In genomic region chr2L:6673211-6674012, dm6 we compare ENCODE assay signal across 1 fruit fly cellular context.
TF ChIP-seq lines count a peak whose summit lies in the region.

Gene Spn27A, minus strand, starts transcription at chr2L:6673347.

TF ChIP-seq in whole organism, embryonic, 481 proteins besides CTCF, POLR2A, EP300 and RAD21 (continued from another document and continues in another):
- TF ChIP-seq Chrac-16 (GFP tag; optimal IDR thresholded peaks at IDR 0.05; lab: Kevin White, UChicago) (peak; percentile 34), Sox102F (GFP tag; optimal IDR thresholded peaks at IDR 0.05; lab: Kevin White, UChicago) (no peak), Six4 (GFP tag; optimal IDR thresholded peaks at IDR 0.05; lab: Kevin White, UChicago) (peak; percentile 25), Doc3 (GFP tag; IDR thresholded peaks at IDR 0.05; lab: Robert Waterston, UW; ENCODE audit: partially characterized antibody) (no peak), fd102C (GFP tag; optimal IDR thresholded peaks at IDR 0.05; lab: Kevin White, UChicago) (no peak), ato (GFP tag; IDR thresholded peaks at IDR 0.05; lab: Robert Waterston, UW; ENCODE audit: partially characterized antibody) (no peak), exex (tag; optimal IDR thresholded peaks at IDR 0.05; lab: Kevin White, UChicago) (peak; percentile 29), lbe (GFP tag; optimal IDR thresholded peaks at IDR 0.05; lab: Kevin White, UChicago) (peak; percentile 31), pb (GFP tag; optimal IDR thresholded peaks at IDR 0.05; lab: Kevin White, UChicago) (peak; percentile 32), Eip74EF (GFP tag; optimal IDR thresholded peaks at IDR 0.05; lab: Kevin White, UChicago) (peak in 1 of 2 experiments; percentile 53), pita (GFP tag; optimal IDR thresholded peaks at IDR 0.05; lab: Kevin White, UChicago) (no peak), hbn (GFP tag; IDR thresholded peaks at IDR 0.05; lab: Robert Waterston, UW; ENCODE audit: partially characterized antibody) (peak; percentile 26), CG10147 (GFP tag; optimal IDR thresholded peaks at IDR 0.05; lab: Kevin White, UChicago) (peak; percentile 30), Trl (optimal IDR thresholded peaks at IDR 0.05; lab: Kevin White, UChicago) (peak; percentile 50 to 60), Trl (GFP tag; optimal IDR thresholded peaks at IDR 0.05; lab: Kevin White, UChicago) (peak; percentile 43), CG11247 (GFP tag; IDR thresholded peaks at IDR 0.05; lab: Robert Waterston, UW) (0 out of 2 replicates have a peak, but pooled peaks have one; percentile 21), ara (GFP tag; IDR thresholded peaks at IDR 0.05; lab: Robert Waterston, UW) (peak; percentile 8; the same call in 1 of the 2 replicates), CG7372 (GFP tag; IDR thresholded peaks at IDR 0.05; lab: Robert Waterston, UW) (no peak), repo (GFP tag; optimal IDR thresholded peaks at IDR 0.05; lab: Kevin White, UChicago) (peak; percentile 1), CG4328 (GFP tag; optimal IDR thresholded peaks at IDR 0.05; lab: Kevin White, UChicago) (peak; percentile 36), CG10366 (GFP tag; IDR thresholded peaks at IDR 0.05; lab: Robert Waterston, UW) (peak; percentile 49; the same call in 1 of the 2 replicates), CG10209 (GFP tag; optimal IDR thresholded peaks at IDR 0.05; lab: Kevin White, UChicago) (peak; percentile 56), az2 (GFP tag; optimal IDR thresholded peaks at IDR 0.05; lab: Kevin White, UChicago) (peak; percentile 70), Sox100B (GFP tag; optimal IDR thresholded peaks at IDR 0.05; lab: Kevin White, UChicago) (peak; percentile 59), Sry-β (GFP tag; optimal IDR thresholded peaks at IDR 0.05; lab: Kevin White, UChicago) (peak; percentile 54), CG10462 (GFP tag; optimal IDR thresholded peaks at IDR 0.05; lab: Kevin White, UChicago) (peak; percentile 15), CG10274 (GFP tag; optimal IDR thresholded peaks at IDR 0.05; lab: Kevin White, UChicago) (no peak), ems (GFP tag; optimal IDR thresholded peaks at IDR 0.05; lab: Kevin White, UChicago) (peak; percentile 27), Doc2 (GFP tag; IDR thresholded peaks at IDR 0.05; lab: Robert Waterston, UW) (no peak), CG2889 (GFP tag; IDR thresholded peaks at IDR 0.05; lab: Robert Waterston, UW) (no peak), CG16813 (GFP tag; IDR thresholded peaks at IDR 0.05; lab: Robert Waterston, UW; ENCODE audit: partially characterized antibody) (no peak), CG2712 (tag; optimal IDR thresholded peaks at IDR 0.05; lab: Kevin White, UChicago) (peak; percentile 74), CG16779 (GFP tag; IDR thresholded peaks at IDR 0.05; lab: Robert Waterston, UW) (no peak), sr (GFP tag; IDR thresholded peaks at IDR 0.05; lab: Robert Waterston, UW) (no peak), cad (GFP tag; optimal IDR thresholded peaks at IDR 0.05; lab: Kevin White, UChicago) (no peak), zfh2 (GFP tag; optimal IDR thresholded peaks at IDR 0.05; lab: Kevin White, UChicago) (peak; percentile 62), bbx (GFP tag; IDR thresholded peaks at IDR 0.05; lab: Robert Waterston, UW; ENCODE audit: partially characterized antibody) (0 out of 2 replicates have a peak, but pooled peaks have one; percentile 25), fd64A (GFP tag; optimal IDR thresholded peaks at IDR 0.05; lab: Kevin White, UChicago) (no peak), CG17612 (GFP tag; IDR thresholded peaks at IDR 0.05; lab: Robert Waterston, UW) (no peak), cato (GFP tag; optimal IDR thresholded peaks at IDR 0.05; lab: Kevin White, UChicago; ENCODE audit: borderline replicate concordance) (no peak), CG15269 (tag; optimal IDR thresholded peaks at IDR 0.05; lab: Kevin White, UChicago) (peak; percentile 79), ash1 (GFP tag; optimal IDR thresholded peaks at IDR 0.05; lab: Kevin White, UChicago) (no peak), cwo (GFP tag; optimal IDR thresholded peaks at IDR 0.05; lab: Kevin White, UChicago) (peak; percentile 9), CG10431 (GFP tag; optimal IDR thresholded peaks at IDR 0.05; lab: Kevin White, UChicago) (no peak), CG8290 (GFP tag; optimal IDR thresholded peaks at IDR 0.05; lab: Kevin White, UChicago) (peak; percentile 34), CG8290 (tag; optimal IDR thresholded peaks at IDR 0.05; lab: Kevin White, UChicago) (peak in 1 of 2 experiments; percentile 55), Bgb (GFP tag; IDR thresholded peaks at IDR 0.05; lab: Robert Waterston, UW; ENCODE audit: partially characterized antibody) (peak; percentile 30; the same call in 1 of the 2 replicates), eyg (GFP tag; optimal IDR thresholded peaks at IDR 0.05; lab: Kevin White, UChicago) (peak; percentile 1), CG15073 (GFP tag; optimal IDR thresholded peaks at IDR 0.05; lab: Kevin White, UChicago) (no peak), mam (GFP tag; optimal IDR thresholded peaks at IDR 0.05; lab: Kevin White, UChicago) (peak; percentile 71), BtbVII (GFP tag; optimal IDR thresholded peaks at IDR 0.05; lab: Kevin White, UChicago) (peak; percentile 64), croc (GFP tag; conservative IDR thresholded peaks at IDR 0.05; lab: Robert Waterston, UW) (no peak), D19A (tag; optimal IDR thresholded peaks at IDR 0.05; lab: Kevin White, UChicago) (no peak), cg (GFP tag; optimal IDR thresholded peaks at IDR 0.05; lab: Kevin White, UChicago) (no peak), gfzf (GFP tag; optimal IDR thresholded peaks at IDR 0.05; lab: Kevin White, UChicago) (peak; percentile 57), CG9797 (GFP tag; optimal IDR thresholded peaks at IDR 0.05; lab: Kevin White, UChicago) (peak; percentile 63), HLHmδ (GFP tag; optimal IDR thresholded peaks at IDR 0.05; lab: Kevin White, UChicago) (no peak), vfl (GFP tag; optimal IDR thresholded peaks at IDR 0.05; lab: Kevin White, UChicago) (peak; percentile 6), CG2129 (GFP tag; IDR thresholded peaks at IDR 0.05; lab: Robert Waterston, UW; ENCODE audit: partially characterized antibody) (no peak), CG33557 (GFP tag; optimal IDR thresholded peaks at IDR 0.05; lab: Kevin White, UChicago) (peak; percentile 29), CG8388 (GFP tag; optimal IDR thresholded peaks at IDR 0.05; lab: Kevin White, UChicago) (peak; percentile 49), Adf1 (GFP tag; IDR thresholded peaks at IDR 0.05; lab: Robert Waterston, UW) (peak; percentile 93), chif (GFP tag; optimal IDR thresholded peaks at IDR 0.05; lab: Kevin White, UChicago) (peak in 1 of 2 experiments; percentile 56), fd3F (GFP tag; optimal IDR thresholded peaks at IDR 0.05; lab: Kevin White, UChicago) (peak; percentile 27), zf30C (GFP tag; optimal IDR thresholded peaks at IDR 0.05; lab: Kevin White, UChicago) (peak; percentile 6), CG11093 (GFP tag; IDR thresholded peaks at IDR 0.05; lab: Robert Waterston, UW) (no peak), CG2120 (GFP tag; optimal IDR thresholded peaks at IDR 0.05; lab: Kevin White, UChicago) (peak; percentile 76), bigmax (GFP tag; optimal IDR thresholded peaks at IDR 0.05; lab: Kevin White, UChicago) (peak; percentile 34), Xbp1 (GFP tag; optimal IDR thresholded peaks at IDR 0.05; lab: Kevin White, UChicago) (peak; percentile 64), da (GFP tag; optimal IDR thresholded peaks at IDR 0.05; lab: Kevin White, UChicago) (no peak), fru (optimal IDR thresholded peaks at IDR 0.05; lab: Kevin White, UChicago) (no peak), Optix (GFP tag; IDR thresholded peaks at IDR 0.05; lab: Robert Waterston, UW) (no peak; the same call in 2 of the 3 replicates), PHDP (tag; optimal IDR thresholded peaks at IDR 0.05; lab: Kevin White, UChicago) (peak; percentile 37), CG14050 (GFP tag; IDR thresholded peaks at IDR 0.05; lab: Robert Waterston, UW) (peak; percentile 19; the same call in 2 of the 3 replicates), CHES-1-like (GFP tag; optimal IDR thresholded peaks at IDR 0.05; lab: Kevin White, UChicago) (peak; percentile 59), Dad (GFP tag; optimal IDR thresholded peaks at IDR 0.05; lab: Kevin White, UChicago) (peak; percentile 54), CG7271 (tag; optimal IDR thresholded peaks at IDR 0.05; lab: Kevin White, UChicago) (no peak), CG7928 (GFP tag; optimal IDR thresholded peaks at IDR 0.05; lab: Kevin White, UChicago) (peak; percentile 24), Dip2 (GFP tag; IDR thresholded peaks at IDR 0.05; lab: Robert Waterston, UW) (no peak), Sin3A (optimal IDR thresholded peaks at IDR 0.05; lab: Kevin White, UChicago) (peak; percentile 25), Aef1 (GFP tag; IDR thresholded peaks at IDR 0.05; lab: Robert Waterston, UW) (peak; percentile 35; the same call in 1 of the 3 replicates), Hmx (GFP tag; optimal IDR thresholded peaks at IDR 0.05; lab: Kevin White, UChicago) (no peak), en (GFP tag; optimal IDR thresholded peaks at IDR 0.05; lab: Kevin White, UChicago) (peak; percentile 19), Pdp1 (GFP tag; optimal IDR thresholded peaks at IDR 0.05; lab: Kevin White, UChicago) (peak; percentile 59 to 99), phol (tag; optimal IDR thresholded peaks at IDR 0.05; lab: Kevin White, UChicago) (peak; percentile 78), CG6813 (GFP tag; optimal IDR thresholded peaks at IDR 0.05; lab: Kevin White, UChicago) (peak; percentile 25), twi (tag; optimal IDR thresholded peaks at IDR 0.05; lab: Kevin White, UChicago) (peak; percentile 42), CG11085 (GFP tag; IDR thresholded peaks at IDR 0.05; lab: Robert Waterston, UW) (no peak), CG5953 (GFP tag; IDR thresholded peaks at IDR 0.05; lab: Robert Waterston, UW) (no peak), CG3407 (GFP tag; optimal IDR thresholded peaks at IDR 0.05; lab: Kevin White, UChicago) (no peak), Asciz (GFP tag; optimal IDR thresholded peaks at IDR 0.05; lab: Kevin White, UChicago) (peak; percentile 64), CG4854 (GFP tag; optimal IDR thresholded peaks at IDR 0.05; lab: Kevin White, UChicago) (peak; percentile 35), CG17186 (GFP tag; optimal IDR thresholded peaks at IDR 0.05; lab: Kevin White, UChicago) (peak; percentile 3), kah (GFP tag; optimal IDR thresholded peaks at IDR 0.05; lab: Kevin White, UChicago) (peak; percentile 8), inv (GFP tag; IDR thresholded peaks at IDR 0.05; lab: Robert Waterston, UW; ENCODE audit: partially characterized antibody) (no peak), CG11560 (tag; IDR thresholded peaks at IDR 0.05; lab: Robert Waterston, UW) (no peak), chinmo (GFP tag; IDR thresholded peaks at IDR 0.05; lab: Robert Waterston, UW; ENCODE audit: partially characterized antibody) (peak; percentile 80; the same call in 3 of the 4 replicates), gem (tag; optimal IDR thresholded peaks at IDR 0.05; lab: Kevin White, UChicago) (peak; percentile 73), ham (GFP tag; IDR thresholded peaks at IDR 0.05; lab: Robert Waterston, UW) (no peak), z (GFP tag; IDR thresholded peaks at IDR 0.05; lab: Robert Waterston, UW) (no peak; the same call in 2 of the 3 replicates), Dip3 (GFP tag; optimal IDR thresholded peaks at IDR 0.05; lab: Kevin White, UChicago) (peak; percentile 59), Ptx1 (GFP tag; IDR thresholded peaks at IDR 0.05; lab: Robert Waterston, UW) (no peak; the same call in 1 of the 2 replicates), Hr78 (GFP tag; optimal IDR thresholded peaks at IDR 0.05; lab: Kevin White, UChicago) (no peak), sqz (GFP tag; optimal IDR thresholded peaks at IDR 0.05; lab: Kevin White, UChicago) (peak; percentile 78), Hr3 (GFP tag; optimal IDR thresholded peaks at IDR 0.05; lab: Kevin White, UChicago) (peak; percentile 38), gsb-n (tag; optimal IDR thresholded peaks at IDR 0.05; lab: Kevin White, UChicago) (peak; percentile 59), unpg (GFP tag; optimal IDR thresholded peaks at IDR 0.05; lab: Kevin White, UChicago) (peak; percentile 61), CG4707 (GFP tag; optimal IDR thresholded peaks at IDR 0.05; lab: Kevin White, UChicago) (no peak), fd96Cb (tag; optimal IDR thresholded peaks at IDR 0.05; lab: Kevin White, UChicago) (peak; percentile 59), Ssrp (tag; optimal IDR thresholded peaks at IDR 0.05; lab: Kevin White, UChicago) (peak; percentile 64), CG34376 (GFP tag; optimal IDR thresholded peaks at IDR 0.05; lab: Kevin White, UChicago) (peak; percentile 29), MTF-1 (GFP tag; optimal IDR thresholded peaks at IDR 0.05; lab: Kevin White, UChicago; ENCODE audit: borderline replicate concordance) (no peak), odd (GFP tag; optimal IDR thresholded peaks at IDR 0.05; lab: Kevin White, UChicago) (peak; percentile 28), bsh (GFP tag; optimal IDR thresholded peaks at IDR 0.05; lab: Kevin White, UChicago) (peak; percentile 18 to 68), Atf-2 (GFP tag; optimal IDR thresholded peaks at IDR 0.05; lab: Kevin White, UChicago) (peak; percentile 32), CG12219 (GFP tag; optimal IDR thresholded peaks at IDR 0.05; lab: Kevin White, UChicago) (no peak), tin (GFP tag; optimal IDR thresholded peaks at IDR 0.05; lab: Kevin White, UChicago) (peak; percentile 48), CG10267 (tag; optimal IDR thresholded peaks at IDR 0.05; lab: Kevin White, UChicago) (peak; percentile 95), pan (optimal IDR thresholded peaks at IDR 0.05; lab: Kevin White, UChicago) (no peak), pan (GFP tag; optimal IDR thresholded peaks at IDR 0.05 in 1 of 2, IDR thresholded peaks at IDR 0.05 in 1 of 2) (peak in 1 of 2 experiments; percentile 53), CG32772 (GFP tag; IDR thresholded peaks at IDR 0.05; lab: Robert Waterston, UW) (peak; percentile 39; the same call in 1 of the 2 replicates), Stat92E (GFP tag; optimal IDR thresholded peaks at IDR 0.05; lab: Kevin White, UChicago) (peak in 1 of 3 experiments; percentile 24), HLH54F (GFP tag; optimal IDR thresholded peaks at IDR 0.05; lab: Kevin White, UChicago) (peak; percentile 70), hth (optimal IDR thresholded peaks at IDR 0.05; lab: Kevin White, UChicago) (no peak), tx (GFP tag; optimal IDR thresholded peaks at IDR 0.05; lab: Kevin White, UChicago) (peak; percentile 51), tio (GFP tag; optimal IDR thresholded peaks at IDR 0.05; lab: Kevin White, UChicago) (peak; percentile 58), CG8944 (GFP tag; optimal IDR thresholded peaks at IDR 0.05; lab: Kevin White, UChicago) (peak; percentile 0), HHEX (GFP tag; optimal IDR thresholded peaks at IDR 0.05; lab: Kevin White, UChicago) (peak; percentile 60), ac (GFP tag; optimal IDR thresholded peaks at IDR 0.05; lab: Kevin White, UChicago) (no peak)
